Worm (Caenorhabditis elegans) whole organism, L4 larva: ENCODE results near the gene ppm-1.H.

Experiments
- F10B5.3 ChIP-seq: sonication (generic microtip); optimal IDR thresholded peaks from 2 replicates; lab custom pipeline; 2016; ENCODE audit warnings: mild to moderate bottlenecking, missing genetic modification characterization, missing compliant biosample characterization
- F26F4.8 ChIP-seq: fragments of 200-800 bp; sonication (Bioruptor generic); conservative IDR thresholded peaks from 2 replicates; pipeline ENCODE4 v1.3.6; 2022; ENCODE audit warnings: missing genetic modification characterization, missing compliant biosample characterization
- F44E2.7 ChIP-seq: fragments of 200-800 bp; sonication (Bioruptor generic); IDR thresholded peaks from 2 replicates; pipeline ENCODE4 v2.1.2; 2022; ENCODE audit warnings: missing genetic modification characterization, missing compliant biosample characterization
- F49E8.2 ChIP-seq: sonication (generic microtip); optimal IDR thresholded peaks from 2 replicates; lab custom pipeline; 2016; ENCODE audit warnings: missing compliant biosample characterization, mild to moderate bottlenecking, missing genetic modification characterization, borderline replicate concordance
- ZK546.5 ChIP-seq, 2 experiments: sonication (generic microtip); optimal IDR thresholded peaks; 2 replicates each; lab custom pipeline; 2017; ENCODE audit warnings: missing biosample characterization in 2 of 2, missing genetic modification characterization in 2 of 2
- aha-1 ChIP-seq: fragments of 150-350 bp; peaks from one replicate; lab custom pipeline; 2014; ENCODE audit warnings: missing biosample characterization, missing genetic modification characterization
- ama-1 ChIP-seq: fragments of 150-350 bp; optimal IDR thresholded peaks from 2 replicates; lab custom pipeline; 2014; ENCODE audit warnings: inconsistent platforms, mixed read lengths
- ceh-44 ChIP-seq: fragments of 200-800 bp; sonication (Bioruptor generic); IDR thresholded peaks from 2 replicates; pipeline ENCODE4 v1.3.6; 2022; ENCODE audit warnings: missing genetic modification reagents, missing genetic modification characterization, missing compliant biosample characterization
- ces-1 ChIP-seq: fragments of 150-350 bp; sonication (generic microtip); optimal IDR thresholded peaks from 4 replicates; lab custom pipeline; 2014; ENCODE audit warnings: missing biosample characterization, missing genetic modification reagents, missing genetic modification characterization
- daf-12 ChIP-seq: fragments of 150-350 bp; optimal IDR thresholded peaks from 2 replicates; lab custom pipeline; 2014; ENCODE audit warnings: missing biosample characterization, missing genetic modification reagents, missing genetic modification characterization
- daf-16 ChIP-seq, 3 experiments: sonication (generic microtip); optimal IDR thresholded peaks; 2 replicates each; lab custom pipeline; 2016 to 2017; ENCODE audit warnings: missing genetic modification characterization in 3 of 3, missing genetic modification reagents in 3 of 3, mild to moderate bottlenecking in 2 of 3, missing compliant biosample characterization in 2 of 3, missing biosample characterization in 1 of 3, moderate library complexity in 1 of 3
- dmd-6 ChIP-seq: fragments of 200-800 bp; sonication (Bioruptor generic); IDR thresholded peaks from 2 replicates; pipeline ENCODE4 v1.3.6; 2022; ENCODE audit warnings: missing genetic modification reagents, missing genetic modification characterization, missing compliant biosample characterization
- dve-1 ChIP-seq: sonication (generic microtip); optimal IDR thresholded peaks from 2 replicates; lab custom pipeline; 2017; ENCODE audit warnings: antibody characterized with exemption, mild to moderate bottlenecking, missing genetic modification characterization, missing compliant biosample characterization; ENCODE audit not compliant: insufficient read depth
- egl-43 ChIP-seq: fragments of 200-800 bp; sonication (Bioruptor generic); IDR thresholded peaks from 2 replicates; pipeline ENCODE4 v1.3.6; 2022; ENCODE audit warnings: missing genetic modification reagents, missing genetic modification characterization, missing compliant biosample characterization
- fkh-10 ChIP-seq: fragments of 150-350 bp; optimal IDR thresholded peaks from 2 replicates; lab custom pipeline; 2014; ENCODE audit warnings: missing biosample characterization, missing genetic modification reagents, missing genetic modification characterization
- hlh-11 ChIP-seq: fragments of 200-800 bp; sonication (Bioruptor generic); optimal IDR thresholded peaks from 2 replicates; lab custom pipeline; 2018; ENCODE audit warnings: mild to moderate bottlenecking, missing genetic modification characterization, missing compliant biosample characterization
- hlh-30 ChIP-seq: sonication (generic microtip); optimal IDR thresholded peaks from 2 replicates; lab custom pipeline; 2017; ENCODE audit warnings: antibody characterized with exemption, mild to moderate bottlenecking, missing genetic modification characterization, missing compliant biosample characterization; ENCODE audit not compliant: insufficient read depth
- hmg-1.1 ChIP-seq: fragments of 200-800 bp; sonication (Bioruptor generic); IDR thresholded peaks from 2 replicates; pipeline ENCODE4 v1.3.6; 2022; ENCODE audit warnings: missing genetic modification reagents, missing genetic modification characterization, missing compliant biosample characterization
- lin-1 ChIP-seq: fragments of 200-800 bp; sonication (Bioruptor generic); IDR thresholded peaks from 2 replicates; pipeline ENCODE4 v1.3.6; 2022; ENCODE audit warnings: missing genetic modification reagents, missing genetic modification characterization, missing compliant biosample characterization
- lin-29 ChIP-seq: fragments of 200-800 bp; sonication (Bioruptor generic); IDR thresholded peaks from 2 replicates; pipeline ENCODE4 v1.3.6; 2022; ENCODE audit warnings: missing genetic modification reagents, missing genetic modification characterization, missing compliant biosample characterization
- lsy-2 ChIP-seq, 2 experiments: fragments of 150-350 bp in 1 of 2; sonication (generic microtip) in 1 of 2; optimal IDR thresholded peaks; 2 replicates each; lab custom pipeline; 2014 to 2017; ENCODE audit warnings: missing biosample characterization in 2 of 2, missing genetic modification characterization in 2 of 2
- madf-5 ChIP-seq, 2 experiments: fragments of 200-800 bp; sonication (Bioruptor generic); IDR thresholded peaks; 2 replicates each; pipeline ENCODE4 v1.3.6; 2022; ENCODE audit warnings: missing compliant biosample characterization in 2 of 2, missing genetic modification characterization in 2 of 2
- mdl-1 ChIP-seq, 2 experiments: fragments of 150-350 bp in 1 of 2; sonication (generic microtip) in 1 of 2; optimal IDR thresholded peaks; 2 replicates each; lab custom pipeline; 2014 to 2017; ENCODE audit warnings: missing biosample characterization in 2 of 2, missing genetic modification characterization in 2 of 2
- nhr-10 ChIP-seq: fragments of 150-350 bp; optimal IDR thresholded peaks from 2 replicates; lab custom pipeline; 2014; ENCODE audit warnings: missing biosample characterization, missing genetic modification characterization
- nhr-102 ChIP-seq: sonication (generic microtip); optimal IDR thresholded peaks from 2 replicates; lab custom pipeline; 2016; ENCODE audit warnings: mild to moderate bottlenecking, missing genetic modification characterization, moderate library complexity, missing compliant biosample characterization
- nhr-111 ChIP-seq: fragments of 200-800 bp; sonication (Bioruptor generic); optimal IDR thresholded peaks from 2 replicates; lab custom pipeline; 2018; ENCODE audit warnings: mild to moderate bottlenecking, missing genetic modification characterization, missing compliant biosample characterization
- nhr-25 ChIP-seq: sonication (generic microtip); optimal IDR thresholded peaks from 2 replicates; lab custom pipeline; 2017; ENCODE audit warnings: missing genetic modification characterization, mild to moderate bottlenecking, missing compliant biosample characterization, antibody characterized with exemption, moderate library complexity, borderline replicate concordance; ENCODE audit not compliant: insufficient read depth
- nhr-28 ChIP-seq: fragments of 150-350 bp; optimal IDR thresholded peaks from 2 replicates; lab custom pipeline; 2014; ENCODE audit warnings: missing biosample characterization, missing genetic modification characterization
- nhr-42 ChIP-seq: fragments of 200-800 bp; sonication (Bioruptor generic); IDR thresholded peaks from 2 replicates; pipeline ENCODE4 v1.3.6; 2022; ENCODE audit warnings: missing genetic modification characterization, missing compliant biosample characterization
- nhr-48 ChIP-seq: sonication (generic microtip); optimal IDR thresholded peaks from 2 replicates; lab custom pipeline; 2016; ENCODE audit warnings: mild to moderate bottlenecking, missing genetic modification characterization, missing compliant biosample characterization
- pqm-1 ChIP-seq: sonication (generic microtip); optimal IDR thresholded peaks from 2 replicates; lab custom pipeline; 2017; ENCODE audit warnings: missing biosample characterization, missing genetic modification characterization
- snpc-4 ChIP-seq: fragments of 150-350 bp; optimal IDR thresholded peaks from 2 replicates; lab custom pipeline; 2014; ENCODE audit warnings: missing biosample characterization, missing genetic modification characterization
- spr-1 ChIP-seq: sonication (generic microtip); optimal IDR thresholded peaks from 2 replicates; lab custom pipeline; 2016; ENCODE audit warnings: mild to moderate bottlenecking, missing genetic modification characterization, missing compliant biosample characterization
- unc-39 ChIP-seq: sonication (generic microtip); optimal IDR thresholded peaks from 2 replicates; lab custom pipeline; 2017; ENCODE audit warnings: missing biosample characterization, missing genetic modification characterization
- unc-62 ChIP-seq, 3 experiments: fragments of 150-350 bp in 1 of 3; sonication (generic microtip); optimal IDR thresholded peaks in 2 of 3; peaks in 1 of 3; 1 replicate in 1 of 3; 2 replicates in 2 of 3; lab custom pipeline; 2014 to 2017; ENCODE audit warnings: missing biosample characterization in 3 of 3, missing genetic modification characterization in 3 of 3, missing genetic modification reagents in 3 of 3, missing genotype in 1 of 3
- vab-7 ChIP-seq: fragments of 200-800 bp; sonication (Bioruptor generic); IDR thresholded peaks from 2 replicates; pipeline ENCODE4 v1.3.6; 2022; ENCODE audit warnings: missing genetic modification reagents, missing genetic modification characterization, missing compliant biosample characterization
- zag-1 ChIP-seq: fragments of 150-350 bp; optimal IDR thresholded peaks from 2 replicates; lab custom pipeline; 2014; ENCODE audit warnings: missing biosample characterization, missing genetic modification characterization
- zfp-2 ChIP-seq: sonication (generic microtip); optimal IDR thresholded peaks from 2 replicates; lab custom pipeline; 2016; ENCODE audit warnings: mild to moderate bottlenecking, missing genetic modification characterization, missing compliant biosample characterization
- zip-2 ChIP-seq: fragments of 150-350 bp; optimal IDR thresholded peaks from 2 replicates; lab custom pipeline; 2014; ENCODE audit warnings: missing biosample characterization, missing genetic modification characterization
- ztf-11 ChIP-seq: fragments of 150-350 bp; optimal IDR thresholded peaks from 2 replicates; lab custom pipeline; 2014; ENCODE audit warnings: missing biosample characterization, missing genetic modification characterization
- ztf-7 ChIP-seq: fragments of 150-350 bp; optimal IDR thresholded peaks from 2 replicates; lab custom pipeline; 2014; ENCODE audit warnings: missing biosample characterization, missing genetic modification characterization

Gene ppm-1.H

ce11 chrIV:12268272-12269045 is at the start of gene ppm-1.H, which contains the start of gene rpl-34 (continued):
- TF ChIP-seq F49E8.2 (tag; lab: Kevin White, UChicago) (no peak), vab-7 (no peak), ZK546.5 (tag; optimal IDR thresholded peaks at IDR 0.05; lab: Kevin White, UChicago) (no peak), nhr-48 (tag; lab: Kevin White, UChicago) (no peak)

DNA sequence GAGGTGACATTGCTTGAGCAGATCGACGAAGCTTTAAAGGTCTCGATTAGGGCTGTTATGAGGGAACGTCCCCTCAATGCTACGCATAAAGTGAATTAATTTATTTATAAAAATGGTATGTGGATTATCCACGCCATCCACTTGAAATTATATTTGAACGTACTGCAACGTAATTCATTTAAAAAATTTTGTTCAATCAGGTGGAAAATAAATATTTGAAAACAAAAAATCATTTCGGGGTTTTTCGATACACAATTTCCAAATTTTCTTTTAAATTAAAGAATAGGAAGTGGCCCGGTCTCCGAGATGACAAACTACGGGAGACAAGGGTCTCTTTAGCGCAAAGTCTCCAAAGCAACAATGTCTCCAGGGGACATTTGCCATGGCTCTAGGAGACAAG is 43.5 kb upstream of the ppm-1.H start, which contains the start of gene oac-58:
oac-58 (minus strand) TSS at position 101 of the 400 bp plus-strand sequence.
- TF ChIP-seq daf-16 (GFP tag; optimal IDR thresholded peaks at IDR 0.05; lab: Kevin White, UChicago) (no peak), daf-16 (tag; optimal IDR thresholded peaks at IDR 0.05; lab: Kevin White, UChicago) (no peak), lsy-2 (tag; optimal IDR thresholded peaks at IDR 0.05; lab: Kevin White, UChicago) (no peak), zip-2 (tag; lab: Kevin White, UChicago) (no peak), daf-12 (tag; lab: Kevin White, UChicago) (no peak), ama-1 (lab: Kevin White, UChicago) (no peak), aha-1 (tag; lab: Kevin White, UChicago) (no peak), ztf-11 (tag; lab: Kevin White, UChicago) (no peak), egl-43 (GFP tag; lab: Robert Waterston, UW) (no peak), nhr-111 (no peak), fkh-10 (GFP tag; lab: Kevin White, UChicago) (no peak), F44E2.7 (GFP tag; lab: Robert Waterston, UW) (no peak), F26F4.8 (GFP tag; lab: Robert Waterston, UW) (no peak), unc-39 (tag; lab: Kevin White, UChicago) (no peak), zfp-2 (tag; lab: Kevin White, UChicago) (no peak), zag-1 (tag; lab: Kevin White, UChicago) (no peak), mdl-1 (tag; optimal IDR thresholded peaks at IDR 0.05; lab: Kevin White, UChicago) (no peak), hlh-30 (tag; lab: Kevin White, UChicago) (no peak), hmg-1.1 (GFP tag; lab: Robert Waterston, UW) (no peak)
- TF ChIP-seq, all 104 proteins: peak for 0

DNA sequence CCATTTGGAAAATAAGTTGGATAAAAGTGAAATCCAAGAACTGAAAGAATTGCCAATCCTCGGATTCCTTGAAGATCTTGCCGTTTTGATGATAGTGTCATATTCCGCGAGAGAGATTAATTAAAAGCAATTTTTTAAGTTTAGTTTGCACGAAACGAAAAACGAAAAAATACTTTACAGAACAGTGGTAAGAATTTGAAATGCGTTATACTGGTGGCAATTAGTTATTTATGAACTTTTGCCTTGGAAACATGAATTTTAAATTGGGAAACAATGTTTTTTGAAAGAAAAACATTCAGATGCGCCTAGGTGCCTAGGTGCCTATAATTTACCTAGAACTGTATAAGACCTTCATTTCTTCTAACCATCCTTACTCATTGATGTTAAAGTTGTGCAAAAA is 39.6 kb upstream of the ppm-1.H start, which contains the start of gene oac-57:
oac-57 (minus strand) TSS at position 101 of the 400 bp plus-strand sequence.
- TF ChIP-seq nhr-25 (tag; lab: Kevin White, UChicago) (no peak), nhr-28 (tag; lab: Kevin White, UChicago) (no peak), ces-1 (no peak), lin-29 (GFP tag; lab: Robert Waterston, UW) (no peak), spr-1 (tag; lab: Kevin White, UChicago) (no peak), madf-5 (GFP tag; IDR thresholded peaks at IDR 0.05; lab: Robert Waterston, UW) (no peak)

DNA sequence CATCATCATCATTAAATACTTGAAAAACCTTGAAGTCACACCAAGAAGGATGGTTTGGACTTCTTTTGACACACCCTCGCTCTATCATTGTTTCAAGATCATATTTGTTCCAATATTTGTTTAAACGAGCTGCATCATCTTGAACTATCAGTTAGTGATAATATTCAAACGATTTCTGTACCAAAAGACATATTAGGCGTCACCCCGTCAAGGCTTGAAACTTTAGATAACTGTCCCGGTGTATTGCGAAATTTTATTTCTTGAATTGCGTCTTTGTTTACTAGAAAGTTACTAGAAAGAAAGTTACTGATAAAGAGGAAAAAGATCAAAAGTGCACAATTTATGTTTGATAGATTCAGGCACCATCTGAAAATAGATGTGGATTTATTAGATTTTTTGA is 37.8 kb upstream of the ppm-1.H start:
- peak; percentile 65 for TF ChIP-seq dmd-6 (GFP tag; lab: Robert Waterston, UW)
- peak; percentile 14 for TF ChIP-seq nhr-10 (tag; lab: Kevin White, UChicago)
- no peak for TF ChIP-seq nhr-102 (tag; lab: Kevin White, UChicago)
- peak in 1 of 2 experiments; percentile 9 for TF ChIP-seq unc-62 (GFP tag; optimal IDR thresholded peaks at IDR 0.05 in 1 of 2; lab: Kevin White, UChicago)
- TF ChIP-seq unc-62 (tag; optimal IDR thresholded peaks at IDR 0.05; lab: Kevin White, UChicago), result no peak
- TF ChIP-seq ztf-7 (tag; lab: Kevin White, UChicago), result peak; percentile 2
- no peak for TF ChIP-seq F10B5.3 (tag; lab: Kevin White, UChicago)
- no peak for TF ChIP-seq nhr-42 (GFP tag; lab: Robert Waterston, UW)
- TF ChIP-seq lin-1, result 0 out of 2 replicates have a peak, but pooled peaks have one; percentile 38
- peak; percentile 38 for TF ChIP-seq aha-1 (tag; lab: Kevin White, UChicago)
- peak; percentile 70 for TF ChIP-seq dve-1 (tag; lab: Kevin White, UChicago)
- peak; percentile 22 for TF ChIP-seq nhr-48 (tag; lab: Kevin White, UChicago)
- peak in 1 of 2 experiments; percentile 6 for TF ChIP-seq daf-16 (GFP tag; optimal IDR thresholded peaks at IDR 0.05; lab: Kevin White, UChicago)
- TF ChIP-seq daf-16 (tag; optimal IDR thresholded peaks at IDR 0.05; lab: Kevin White, UChicago), result peak; percentile 96
- peak; percentile 31 for TF ChIP-seq nhr-28 (tag; lab: Kevin White, UChicago)
- TF ChIP-seq hlh-11 (tag; lab: Kevin White, UChicago), result peak; percentile 69
- no peak for TF ChIP-seq snpc-4 (tag; lab: Kevin White, UChicago)
- TF ChIP-seq ceh-44 (GFP tag; lab: Robert Waterston, UW), result no peak
- peak; percentile 90 for TF ChIP-seq pqm-1
